Fruit fly (Drosophila melanogaster) whole organism, embryonic: ENCODE data around the gene D12.
A peak's percentile ranks its signal among the peaks of the same experiment; 100 is the strongest.

Source experiments
- Ada2b ChIP-seq: fragments of 200-800 bp; sonication (Bioruptor generic); IDR thresholded peaks from 2 replicates; pipeline ENCODE4 v1.3.6; 2022; ENCODE audit warnings: missing biosample characterization, missing genetic modification characterization
- CG1024 ChIP-seq: fragments of 200-800 bp; sonication (Bioruptor generic); IDR thresholded peaks from 2 replicates; pipeline ENCODE4 v1.3.6; 2022; ENCODE audit warnings: missing biosample characterization, missing genetic modification characterization
- CG10274 ChIP-seq: fragments of 200-800 bp; sonication (Bioruptor generic); optimal IDR thresholded peaks from 3 replicates; lab custom pipeline; 2017; ENCODE audit warnings: missing biosample characterization, mild to moderate bottlenecking, missing genetic modification characterization
- CG11247 ChIP-seq: fragments of 200-800 bp; sonication (Bioruptor generic); IDR thresholded peaks from 2 replicates; pipeline ENCODE4 v1.3.6; 2022; ENCODE audit warnings: missing biosample characterization, missing genetic modification characterization
- CG15696 ChIP-seq: fragments of 200-800 bp; sonication (Bioruptor generic); optimal IDR thresholded peaks from 2 replicates; lab custom pipeline; 2019; ENCODE audit warnings: missing biosample characterization, mild to moderate bottlenecking, missing genetic modification characterization, moderate library complexity
- CG18476 ChIP-seq: fragments of 200-800 bp; sonication (Bioruptor generic); optimal IDR thresholded peaks from 2 replicates; lab custom pipeline; 2016; ENCODE audit warnings: missing biosample characterization, mild to moderate bottlenecking, missing genetic modification characterization
- CG2199 ChIP-seq: fragments of 200-800 bp; sonication (Bioruptor generic); IDR thresholded peaks from 3 replicates; pipeline ENCODE4 v1.3.6; 2022; ENCODE audit warnings: missing biosample characterization, missing genetic modification characterization
- CG2202 ChIP-seq: fragments of 200-800 bp; sonication (Bioruptor generic); optimal IDR thresholded peaks from 2 replicates; lab custom pipeline; 2018; ENCODE audit warnings: missing biosample characterization, mild to moderate bottlenecking, missing genetic modification characterization
- CG31224 ChIP-seq: fragments of 200-800 bp; sonication (Bioruptor generic); IDR thresholded peaks from 2 replicates; pipeline ENCODE4 v1.3.6; 2022; ENCODE audit warnings: missing biosample characterization, missing genetic modification characterization
- CG5180 ChIP-seq: fragments of 200-800 bp; sonication (Bioruptor generic); optimal IDR thresholded peaks from 3 replicates; lab custom pipeline; 2017; ENCODE audit warnings: missing biosample characterization, missing genetic modification characterization, mild to moderate bottlenecking, moderate library complexity, missing genetic modification reagents
- CG6254 ChIP-seq: fragments of 200-800 bp; sonication (Bioruptor generic); optimal IDR thresholded peaks from 3 replicates; lab custom pipeline; 2017; ENCODE audit warnings: mild to moderate bottlenecking, missing biosample characterization, missing genetic modification reagents, missing genetic modification characterization
- CG7556 ChIP-seq: fragments of 200-800 bp; sonication (Bioruptor generic); optimal IDR thresholded peaks from 2 replicates; lab custom pipeline; 2017; ENCODE audit warnings: missing biosample characterization, mild to moderate bottlenecking, missing genetic modification characterization
- CkIIα-i1 ChIP-seq: fragments of 200-800 bp; sonication (Bioruptor generic); IDR thresholded peaks from 2 replicates; pipeline ENCODE4 v1.3.6; 2022; ENCODE audit warnings: missing biosample characterization, missing genetic modification characterization
- D ChIP-seq, 2 experiments: fragments of 200-800 bp in 1 of 2; fragments of >200 bp in 1 of 2; sonication (Bioruptor generic) in 1 of 2; optimal IDR thresholded peaks; 2 replicates in 1 of 2; 3 replicates in 1 of 2; lab custom pipeline; 2017; ENCODE audit warnings: mild to moderate bottlenecking in 1 of 2, missing biosample characterization in 1 of 2, missing genetic modification characterization in 1 of 2, missing genetic modification reagents in 1 of 2
- Dad ChIP-seq: fragments of 200-800 bp; sonication (Bioruptor generic); optimal IDR thresholded peaks from 3 replicates; lab custom pipeline; 2016; ENCODE audit warnings: missing biosample characterization, missing genetic modification characterization
- Dp ChIP-seq: fragments of 200-800 bp; sonication (Bioruptor generic); optimal IDR thresholded peaks from 2 replicates; lab custom pipeline; 2018; ENCODE audit warnings: missing biosample characterization, mild to moderate bottlenecking, missing genetic modification characterization, moderate library complexity
- Drgx ChIP-seq: fragments of 200-800 bp; sonication (Bioruptor generic); IDR thresholded peaks from 2 replicates; pipeline ENCODE4 v1.3.6; 2022; ENCODE audit warnings: missing biosample characterization, missing genetic modification characterization
- Elba2 ChIP-seq: fragments of 200-800 bp; sonication (Bioruptor generic); optimal IDR thresholded peaks from 3 replicates; lab custom pipeline; 2016; ENCODE audit warnings: missing biosample characterization, missing genetic modification characterization
- H2.0 ChIP-seq: fragments of 200-800 bp; sonication (Bioruptor generic); IDR thresholded peaks from 2 replicates; pipeline ENCODE4 v1.3.6; 2022; ENCODE audit warnings: missing biosample characterization, missing genetic modification characterization
- Med ChIP-seq: fragments of 200-800 bp; sonication (Bioruptor generic); peaks from one replicate; lab custom pipeline; 2016; ENCODE audit warnings: missing biosample characterization, missing genetic modification characterization, mild to moderate bottlenecking, inconsistent platforms, moderate library complexity
- Meics ChIP-seq: fragments of 200-800 bp; sonication (Bioruptor generic); optimal IDR thresholded peaks from 2 replicates; lab custom pipeline; 2017; ENCODE audit warnings: missing biosample characterization, mild to moderate bottlenecking, missing genetic modification characterization
- Sry-δ ChIP-seq: fragments of 200-800 bp; sonication (Bioruptor generic); optimal IDR thresholded peaks from 2 replicates; lab custom pipeline; 2016; ENCODE audit warnings: missing biosample characterization, missing genetic modification characterization
- Trl ChIP-seq, 3 experiments: fragments of >200 bp in 2 of 3; fragments of 200-800 bp in 1 of 3; sonication (Bioruptor generic) in 1 of 3; optimal IDR thresholded peaks; 2 replicates in 1 of 3; 3 replicates in 2 of 3; lab custom pipeline; 2016 to 2017; ENCODE audit warnings: missing biosample characterization in 1 of 3, missing genetic modification characterization in 1 of 3
- Usf ChIP-seq: fragments of 200-800 bp; sonication (Bioruptor generic); optimal IDR thresholded peaks from 2 replicates; lab custom pipeline; 2017; ENCODE audit warnings: missing genotype, missing biosample characterization, missing genetic modification characterization
- Xbp1 ChIP-seq: fragments of 200-800 bp; sonication (Bioruptor generic); optimal IDR thresholded peaks from 3 replicates; lab custom pipeline; 2016; ENCODE audit warnings: missing biosample characterization, mild to moderate bottlenecking, missing genetic modification characterization
- abd-A ChIP-seq: fragments of 200-800 bp; sonication (Bioruptor generic); optimal IDR thresholded peaks from 3 replicates; lab custom pipeline; 2019; ENCODE audit warnings: missing biosample characterization, mild to moderate bottlenecking, missing genetic modification characterization, moderate library complexity
- cas ChIP-seq: fragments of 200-800 bp; sonication (Bioruptor generic); IDR thresholded peaks from 2 replicates; pipeline ENCODE4 v1.3.6; 2022; ENCODE audit warnings: missing biosample characterization, missing genetic modification characterization
- croc ChIP-seq: fragments of 200-800 bp; sonication (Bioruptor generic); conservative IDR thresholded peaks from 3 replicates; pipeline ENCODE4 v1.3.6; 2022; ENCODE audit warnings: missing biosample characterization, missing genetic modification characterization
- dan ChIP-seq: fragments of 200-800 bp; sonication (Bioruptor generic); IDR thresholded peaks from 2 replicates; pipeline ENCODE4 v1.3.6; 2022; ENCODE audit warnings: missing biosample characterization, missing genetic modification characterization
- dm ChIP-seq: fragments of 200-800 bp; sonication (Bioruptor generic); optimal IDR thresholded peaks from 3 replicates; lab custom pipeline; 2016; ENCODE audit warnings: missing biosample characterization, missing genetic modification characterization
- dysf ChIP-seq: fragments of 200-800 bp; sonication (Bioruptor generic); IDR thresholded peaks from 3 replicates; pipeline ENCODE4 v1.3.6; 2022; ENCODE audit warnings: missing biosample characterization, missing genetic modification characterization
- emc ChIP-seq: fragments of 200-800 bp; sonication (Bioruptor generic); optimal IDR thresholded peaks from 2 replicates; lab custom pipeline; 2016; ENCODE audit warnings: missing biosample characterization, missing genetic modification characterization
- fd3F ChIP-seq: fragments of 200-800 bp; sonication (Bioruptor generic); optimal IDR thresholded peaks from 2 replicates; lab custom pipeline; 2018; ENCODE audit warnings: missing biosample characterization, mild to moderate bottlenecking, missing genetic modification characterization, moderate library complexity
- ftz-f1 ChIP-seq: fragments of 200-800 bp; sonication (Bioruptor generic); optimal IDR thresholded peaks from 2 replicates; lab custom pipeline; 2016; ENCODE audit warnings: missing biosample characterization, missing genetic modification characterization
- gfzf ChIP-seq: fragments of 200-800 bp; sonication (Bioruptor generic); optimal IDR thresholded peaks from 2 replicates; lab custom pipeline; 2016; ENCODE audit warnings: missing biosample characterization, mild to moderate bottlenecking, missing genetic modification characterization, moderate library complexity
- lov ChIP-seq, 2 experiments: fragments of 200-800 bp in 1 of 2; fragments of >200 bp in 1 of 2; sonication (Bioruptor generic) in 1 of 2; IDR thresholded peaks in 1 of 2; optimal IDR thresholded peaks in 1 of 2; 2 replicates in 1 of 2; 3 replicates in 1 of 2; pipeline versions ENCODE4 v1.3.6 to Lab custom; 2017 to 2022; ENCODE audit warnings: missing biosample characterization in 1 of 2, missing genetic modification characterization in 1 of 2
- nom ChIP-seq: fragments of 200-800 bp; sonication (Bioruptor generic); optimal IDR thresholded peaks from 2 replicates; lab custom pipeline; 2017; ENCODE audit warnings: missing biosample characterization, missing genetic modification characterization, mild to moderate bottlenecking, moderate library complexity, missing genetic modification reagents
- sd ChIP-seq: fragments of 200-800 bp; sonication (Bioruptor generic); optimal IDR thresholded peaks from 3 replicates; lab custom pipeline; 2018; ENCODE audit warnings: missing biosample characterization, mild to moderate bottlenecking, missing genetic modification characterization, moderate library complexity
- tin ChIP-seq: fragments of 200-800 bp; sonication (Bioruptor generic); optimal IDR thresholded peaks from 3 replicates; lab custom pipeline; 2016; ENCODE audit warnings: missing biosample characterization, missing genetic modification characterization
- twi ChIP-seq: fragments of 200-800 bp; optimal IDR thresholded peaks from 2 replicates; lab custom pipeline; 2019; ENCODE audit warnings: missing biosample characterization, mild to moderate bottlenecking, missing genetic modification characterization, moderate library complexity
- unpg ChIP-seq: fragments of 200-800 bp; sonication (Bioruptor generic); optimal IDR thresholded peaks from 3 replicates; lab custom pipeline; 2018; ENCODE audit warnings: missing biosample characterization, mild to moderate bottlenecking, missing genetic modification characterization, moderate library complexity
- vfl ChIP-seq: fragments of 200-800 bp; sonication (Bioruptor generic); optimal IDR thresholded peaks from 2 replicates; lab custom pipeline; 2016; ENCODE audit warnings: missing biosample characterization, missing genetic modification characterization
- z ChIP-seq: fragments of 200-800 bp; sonication (Bioruptor generic); IDR thresholded peaks from 3 replicates; pipeline ENCODE4 v1.3.6; 2022; ENCODE audit warnings: missing biosample characterization, missing genetic modification characterization

Gene D12

DNA sequence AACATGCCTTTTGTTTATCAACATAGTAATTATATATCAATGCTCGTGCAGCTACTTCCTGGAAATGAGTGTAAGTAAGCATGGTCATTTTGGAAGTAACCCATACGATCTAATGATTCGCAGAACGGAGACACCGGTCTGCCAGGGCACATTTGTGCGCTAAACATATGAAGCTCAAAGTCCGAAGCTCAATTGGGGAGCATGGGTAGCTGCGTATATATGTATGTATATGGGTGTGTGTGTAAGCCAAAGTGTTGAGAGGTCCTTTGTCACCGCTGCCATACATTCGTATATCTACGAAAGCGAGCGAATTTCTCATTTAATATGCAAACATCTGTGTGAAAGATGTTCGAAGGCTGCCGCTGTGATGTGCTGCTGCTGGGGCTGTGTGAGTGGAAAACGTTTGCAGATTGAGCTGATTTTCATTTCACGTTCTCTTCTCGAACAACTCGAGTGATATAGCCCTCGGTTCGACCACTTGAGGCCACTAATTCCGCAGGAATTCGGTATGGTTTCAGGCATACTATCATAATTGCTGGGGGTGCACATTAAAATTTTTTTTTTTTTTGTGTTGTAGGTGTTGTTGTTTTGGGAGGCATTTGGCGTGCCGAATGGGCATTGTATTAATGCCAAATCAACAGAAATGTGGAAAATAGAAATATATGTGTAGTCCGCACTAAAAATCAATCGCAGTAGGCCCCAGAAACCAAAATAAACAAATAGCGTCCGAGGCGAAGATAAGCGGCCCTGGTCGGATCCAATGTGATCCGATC, 18.9 kb downstream of the D12 start:
- TF ChIP-seq Med (GFP tag; lab: Kevin White, UChicago) (peak; percentile 65), dm (no peak), sd (tag; lab: Kevin White, UChicago) (peak; percentile 85), unpg (GFP tag; lab: Kevin White, UChicago) (no peak), z (GFP tag; lab: Robert Waterston, UW) (peak; percentile 82), Drgx (GFP tag; lab: Robert Waterston, UW) (0 out of 2 replicates have a peak, but pooled peaks have one; percentile 24), CG5180 (peak; percentile 51), nom (peak; percentile 83), abd-A (peak; percentile 33), cas (GFP tag; lab: Robert Waterston, UW) (no peak), twi (tag; lab: Kevin White, UChicago) (peak; percentile 88), ftz-f1 (GFP tag; lab: Kevin White, UChicago) (no peak), D (optimal IDR thresholded peaks at IDR 0.05; lab: Kevin White, UChicago) (no peak), D (GFP tag; optimal IDR thresholded peaks at IDR 0.05; lab: Kevin White, UChicago) (no peak)

DNA sequence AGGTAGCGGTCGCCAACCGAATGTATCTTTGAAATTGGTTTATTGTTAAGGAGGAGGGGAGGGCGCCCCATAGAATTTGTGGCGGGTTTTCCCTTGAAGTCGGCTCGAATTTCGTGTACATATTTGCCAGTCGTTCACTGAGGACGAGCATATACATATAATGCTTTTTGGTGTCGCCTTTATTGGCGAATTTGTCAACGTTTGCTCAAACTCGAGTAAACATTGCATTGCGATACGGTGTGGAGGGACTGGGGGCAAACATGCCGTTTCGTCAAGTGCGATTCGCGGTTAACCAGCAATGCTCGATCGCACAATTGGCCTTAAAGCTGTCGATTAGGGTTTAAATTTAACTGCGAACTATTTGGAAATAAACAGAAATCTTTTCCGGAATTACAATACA, 19.6 kb downstream of the D12 start:
- TF ChIP-seq CG2199 (0 out of 3 replicates have a peak, but pooled peaks have one; percentile 8), fd3F (GFP tag; lab: Kevin White, UChicago) (no peak)

DNA sequence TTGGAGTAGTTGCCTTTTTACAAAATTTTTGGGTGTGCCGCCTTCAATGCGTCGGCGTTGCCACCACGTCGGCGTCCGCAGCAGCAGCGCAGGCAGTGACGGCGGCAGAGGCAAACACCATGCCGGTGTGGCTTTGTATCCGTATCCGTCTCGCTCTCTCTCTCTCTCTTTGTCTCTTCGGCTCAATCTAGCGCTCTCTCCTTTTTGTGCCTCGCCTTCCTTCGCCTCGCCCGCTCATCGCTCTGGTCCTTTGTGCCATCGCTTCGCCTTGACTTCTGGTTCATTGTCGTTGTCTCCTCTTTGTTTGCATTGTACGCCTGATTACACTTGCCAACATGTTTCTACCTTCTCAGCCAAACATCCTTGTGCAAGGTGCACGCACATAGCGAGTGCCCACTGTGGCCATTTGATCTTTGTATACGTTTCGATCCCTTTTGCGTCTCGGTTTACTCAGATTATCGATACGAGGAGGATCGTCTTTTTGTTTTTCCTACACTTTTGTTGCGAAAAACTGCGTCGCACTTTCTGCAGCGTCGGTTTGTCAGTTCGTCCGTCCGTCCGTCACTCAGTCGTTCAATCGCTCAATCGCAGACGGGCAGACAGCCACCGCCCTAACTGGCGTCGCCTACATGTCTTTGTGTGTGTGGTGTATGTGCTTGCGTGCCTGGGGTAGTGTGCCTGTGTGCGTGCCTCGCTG, 20.7 kb downstream of the D12 start:
- TF ChIP-seq CkIIα-i1 (GFP tag; lab: Robert Waterston, UW) (no peak), fd3F (GFP tag; lab: Kevin White, UChicago) (no peak), lov (optimal IDR thresholded peaks at IDR 0.05; lab: Kevin White, UChicago) (peak; percentile 96), lov (GFP tag; IDR thresholded peaks at IDR 0.05; lab: Robert Waterston, UW) (no peak), emc (GFP tag; lab: Kevin White, UChicago) (no peak), Dp (GFP tag; lab: Kevin White, UChicago) (peak; percentile 35), gfzf (GFP tag; lab: Kevin White, UChicago) (no peak), Xbp1 (GFP tag; lab: Kevin White, UChicago) (peak; percentile 3), Sry-δ (no peak), croc (GFP tag; lab: Robert Waterston, UW) (no peak), CG31224 (GFP tag; lab: Robert Waterston, UW) (no peak), Dad (GFP tag; lab: Kevin White, UChicago) (no peak), Ada2b (GFP tag; lab: Robert Waterston, UW) (no peak), CG15696 (tag; lab: Kevin White, UChicago) (peak; percentile 32), CG2202 (no peak), dysf (GFP tag; lab: Robert Waterston, UW) (0 out of 3 replicates have a peak, but pooled peaks have one; percentile 30), Usf (GFP tag; lab: Kevin White, UChicago) (no peak), CG11247 (no peak), CG10274 (GFP tag; lab: Kevin White, UChicago) (no peak), Trl (optimal IDR thresholded peaks at IDR 0.05; lab: Kevin White, UChicago) (peak; percentile 73 to 90), Trl (GFP tag; optimal IDR thresholded peaks at IDR 0.05; lab: Kevin White, UChicago) (peak; percentile 50), vfl (GFP tag; lab: Kevin White, UChicago) (no peak), ftz-f1 (GFP tag; lab: Kevin White, UChicago) (no peak), CG7556 (GFP tag; lab: Kevin White, UChicago) (no peak), CG1024 (GFP tag; lab: Robert Waterston, UW) (0 out of 2 replicates have a peak, but pooled peaks have one; percentile 11), CG6254 (GFP tag; lab: Kevin White, UChicago) (peak; percentile 21), Elba2 (GFP tag; lab: Kevin White, UChicago) (no peak), Meics (GFP tag; lab: Kevin White, UChicago) (peak; percentile 36), H2.0 (GFP tag; lab: Robert Waterston, UW) (no peak), CG18476 (GFP tag; lab: Kevin White, UChicago) (no peak), tin (GFP tag; lab: Kevin White, UChicago) (peak; percentile 5), nom (peak; percentile 83), dan (GFP tag; lab: Robert Waterston, UW) (no peak)
